Worm (Caenorhabditis elegans) whole organism, late embryonic: Measurements from ENCODE around the gene Y51H7C.1.

Experiments
- ahr-1 ChIP-seq: sonication (generic microtip); optimal IDR thresholded peaks from 2 replicates; lab custom pipeline; 2016; ENCODE audit warnings: missing genetic modification characterization, missing compliant biosample characterization
- ama-1 ChIP-seq: fragments of 150-350 bp; optimal IDR thresholded peaks from 2 replicates; lab custom pipeline; 2014
- ceh-45 ChIP-seq: fragments of 200-800 bp; sonication (Bioruptor generic); IDR thresholded peaks from 2 replicates; pipeline ENCODE4 v1.3.6; 2022; ENCODE audit warnings: missing genetic modification reagents, missing genetic modification characterization, missing compliant biosample characterization
- dmd-4 ChIP-seq: sonication (generic microtip); optimal IDR thresholded peaks from 2 replicates; lab custom pipeline; 2016; ENCODE audit warnings: borderline replicate concordance, missing genetic modification characterization, missing compliant biosample characterization
- hlh-30 ChIP-seq: sonication (generic microtip); optimal IDR thresholded peaks from 2 replicates; lab custom pipeline; 2017; ENCODE audit warnings: antibody characterized with exemption, missing genetic modification characterization, missing compliant biosample characterization; ENCODE audit not compliant: insufficient read depth
- madf-2 ChIP-seq: sonication (generic microtip); optimal IDR thresholded peaks from 2 replicates; lab custom pipeline; 2017; ENCODE audit warnings: missing genetic modification characterization, missing compliant biosample characterization
- nfya-1 ChIP-seq: sonication (generic microtip); optimal IDR thresholded peaks from 2 replicates; lab custom pipeline; 2017; ENCODE audit warnings: missing genetic modification characterization, mild to moderate bottlenecking, missing compliant biosample characterization, antibody characterized with exemption, moderate library complexity
- nhr-11 ChIP-seq: fragments of 150-350 bp; optimal IDR thresholded peaks from 2 replicates; lab custom pipeline; 2014; ENCODE audit warnings: missing biosample characterization, missing genetic modification characterization
- nhr-232 ChIP-seq: sonication (generic microtip); optimal IDR thresholded peaks from 2 replicates; lab custom pipeline; 2016; ENCODE audit warnings: missing genetic modification characterization, missing compliant biosample characterization
- npax-4 ChIP-seq: sonication (generic microtip); optimal IDR thresholded peaks from 2 replicates; lab custom pipeline; 2016; ENCODE audit warnings: missing genetic modification characterization, missing compliant biosample characterization
- pag-3 ChIP-seq: sonication (generic microtip); optimal IDR thresholded peaks from 2 replicates; lab custom pipeline; 2016; ENCODE audit warnings: missing compliant biosample characterization, missing genetic modification characterization, borderline replicate concordance
- pqm-1 ChIP-seq: sonication (generic microtip); optimal IDR thresholded peaks from 2 replicates; lab custom pipeline; 2016; ENCODE audit warnings: missing genetic modification characterization, missing compliant biosample characterization
- tbx-2 ChIP-seq: sonication (generic microtip); optimal IDR thresholded peaks from 2 replicates; lab custom pipeline; 2016; ENCODE audit warnings: missing genetic modification characterization, missing compliant biosample characterization
- unc-55 ChIP-seq: sonication (generic microtip); optimal IDR thresholded peaks from 2 replicates; lab custom pipeline; 2017; ENCODE audit warnings: missing biosample characterization, missing genetic modification reagents, missing genetic modification characterization

- TF ChIP-seq tbx-2 (tag; lab: Kevin White, UChicago), result no peak
- no peak for TF ChIP-seq pqm-1
- no peak for TF ChIP-seq ahr-1 (tag; lab: Kevin White, UChicago)
- TF ChIP-seq dmd-4 (tag; lab: Kevin White, UChicago), result no peak
- no peak for TF ChIP-seq madf-2 (tag; lab: Kevin White, UChicago)
- no peak for TF ChIP-seq ceh-45 (GFP tag; lab: Robert Waterston, UW)
- no peak for TF ChIP-seq nfya-1 (tag; lab: Kevin White, UChicago)
- no peak for TF ChIP-seq hlh-30
- TF ChIP-seq ama-1 (lab: Kevin White, UChicago), result no peak
- TF ChIP-seq unc-55 (GFP tag; lab: Kevin White, UChicago), result no peak
- no peak for TF ChIP-seq pag-3 (tag; lab: Kevin White, UChicago)
- TF ChIP-seq nhr-232 (tag; lab: Kevin White, UChicago), result no peak
- no peak for TF ChIP-seq nhr-11 (tag; lab: Kevin White, UChicago)
- TF ChIP-seq npax-4, result no peak
Measured at ce11 chrII:1444911-1445310, 22.6 kb upstream of the Y51H7C.1 start, which contains the start of gene scl-17.
